Worm (Caenorhabditis elegans) whole organism, young adult: ENCODE data around the gene col-128.

Source experiments
- B0035.1 ChIP-seq: sonication (generic microtip); optimal IDR thresholded peaks from 2 replicates; lab custom pipeline; 2016; ENCODE audit warnings: missing genetic modification characterization, mild to moderate bottlenecking, missing compliant biosample characterization, missing genotype, missing genetic modification reagents
- F33H1.4 ChIP-seq: fragments of 200-800 bp; sonication (Bioruptor generic); IDR thresholded peaks from 2 replicates; pipeline ENCODE4 v1.3.6; 2022; ENCODE audit warnings: missing genetic modification reagents, missing genetic modification characterization, missing compliant biosample characterization
- F37B4.10 ChIP-seq: fragments of 200-800 bp; sonication (Bioruptor generic); IDR thresholded peaks from 2 replicates; pipeline ENCODE4 v1.3.6; 2022; ENCODE audit warnings: missing genetic modification characterization, missing compliant biosample characterization
- F39B2.1 ChIP-seq: fragments of 200-800 bp; sonication (Bioruptor generic); IDR thresholded peaks from 2 replicates; pipeline ENCODE4 v1.3.6; 2022; ENCODE audit warnings: missing genetic modification reagents, missing genetic modification characterization, missing compliant biosample characterization
- F49E8.2 ChIP-seq: sonication (generic microtip); optimal IDR thresholded peaks from 3 replicates; lab custom pipeline; 2017; ENCODE audit warnings: missing genetic modification characterization, mild to moderate bottlenecking, missing compliant biosample characterization, antibody characterized with exemption, moderate library complexity; ENCODE audit not compliant: insufficient read depth
- F55B11.4 ChIP-seq: sonication (generic microtip); optimal IDR thresholded peaks from 2 replicates; lab custom pipeline; 2016; ENCODE audit warnings: missing compliant biosample characterization, missing genetic modification characterization, borderline replicate concordance; ENCODE audit not compliant: insufficient read depth
- T07F8.4 ChIP-seq: sonication (generic microtip); optimal IDR thresholded peaks from 2 replicates; lab custom pipeline; 2016; ENCODE audit warnings: mild to moderate bottlenecking, missing genetic modification characterization, moderate library complexity, missing compliant biosample characterization
- Y56A3A.18 ChIP-seq: fragments of 200-800 bp; sonication (Bioruptor generic); IDR thresholded peaks from 2 replicates; pipeline ENCODE4 v1.3.6; 2022; ENCODE audit warnings: missing genetic modification reagents, missing genetic modification characterization, missing compliant biosample characterization
- ZK185.1 ChIP-seq: sonication (generic microtip); optimal IDR thresholded peaks from 2 replicates; lab custom pipeline; 2016; ENCODE audit warnings: mild to moderate bottlenecking, missing genetic modification characterization, missing compliant biosample characterization; ENCODE audit not compliant: poor library complexity, severe bottlenecking
- aptf-3 ChIP-seq: fragments of 200-800 bp; sonication (Bioruptor generic); IDR thresholded peaks from 2 replicates; pipeline ENCODE4 v1.3.6; 2022; ENCODE audit warnings: missing genetic modification characterization, missing compliant biosample characterization
- atf-7 ChIP-seq: sonication (generic microtip); optimal IDR thresholded peaks from 2 replicates; lab custom pipeline; 2017; ENCODE audit warnings: mild to moderate bottlenecking, missing genetic modification characterization, missing compliant biosample characterization
- athp-1 ChIP-seq: sonication (generic microtip); optimal IDR thresholded peaks from 2 replicates; lab custom pipeline; 2017; ENCODE audit warnings: mild to moderate bottlenecking, missing genetic modification characterization, missing compliant biosample characterization
- attf-3 ChIP-seq: fragments of 200-800 bp; sonication (Bioruptor generic); conservative IDR thresholded peaks from 2 replicates; pipeline ENCODE4 v1.3.6; 2022; ENCODE audit warnings: missing genetic modification reagents, missing genetic modification characterization, missing compliant biosample characterization
- attf-5 ChIP-seq: fragments of 200-800 bp; sonication (Bioruptor generic); optimal IDR thresholded peaks from 2 replicates; lab custom pipeline; 2018; ENCODE audit warnings: mild to moderate bottlenecking, missing genetic modification characterization, missing compliant biosample characterization
- attf-6 ChIP-seq: fragments of 200-800 bp; sonication (Bioruptor generic); IDR thresholded peaks from 2 replicates; pipeline ENCODE4 v1.3.6; 2022; ENCODE audit warnings: missing genetic modification reagents, missing genetic modification characterization, missing compliant biosample characterization
- bed-1 ChIP-seq: fragments of 200-800 bp; sonication (Bioruptor generic); IDR thresholded peaks from 2 replicates; pipeline ENCODE4 v1.3.6; 2022; ENCODE audit warnings: missing genetic modification reagents, missing genetic modification characterization, missing compliant biosample characterization
- cebp-1 ChIP-seq, 2 experiments: fragments of 200-800 bp in 1 of 2; sonication (Bioruptor generic) in 1 of 2; sonication (generic microtip) in 1 of 2; IDR thresholded peaks in 1 of 2; optimal IDR thresholded peaks in 1 of 2; 2 replicates each; pipeline versions ENCODE4 v1.3.6 to Lab custom; 2017 to 2022; ENCODE audit warnings: missing compliant biosample characterization in 2 of 2, missing genetic modification characterization in 2 of 2, mild to moderate bottlenecking in 1 of 2, missing genetic modification reagents in 1 of 2, moderate library complexity in 1 of 2
- cebp-2 ChIP-seq: fragments of 200-800 bp; sonication (Bioruptor generic); IDR thresholded peaks from 2 replicates; pipeline ENCODE4 v1.3.6; 2022; ENCODE audit warnings: missing genetic modification characterization, missing compliant biosample characterization
- ceh-100 ChIP-seq: fragments of 200-800 bp; sonication (Bioruptor generic); IDR thresholded peaks from 2 replicates; pipeline ENCODE4 v1.3.6; 2022; ENCODE audit warnings: missing genetic modification reagents, missing genetic modification characterization, missing compliant biosample characterization
- ceh-27 ChIP-seq: fragments of 200-800 bp; sonication (Bioruptor generic); optimal IDR thresholded peaks from 2 replicates; lab custom pipeline; 2018; ENCODE audit warnings: mild to moderate bottlenecking, missing genetic modification characterization, moderate library complexity, missing compliant biosample characterization
- dpff-1 ChIP-seq: sonication (generic microtip); optimal IDR thresholded peaks from 2 replicates; lab custom pipeline; 2017; ENCODE audit warnings: mild to moderate bottlenecking, missing genetic modification characterization, missing compliant biosample characterization
- egl-18 ChIP-seq: fragments of 200-800 bp; sonication (Bioruptor generic); IDR thresholded peaks from 2 replicates; pipeline ENCODE4 v1.3.6; 2022; ENCODE audit warnings: missing genetic modification reagents, missing genetic modification characterization, missing compliant biosample characterization
- egl-44 ChIP-seq: fragments of 200-800 bp; sonication (Bioruptor generic); IDR thresholded peaks from 2 replicates; pipeline ENCODE4 v1.3.6; 2022; ENCODE audit warnings: missing genetic modification reagents, missing genetic modification characterization, missing compliant biosample characterization
- egrh-3 ChIP-seq: fragments of 200-800 bp; sonication (Bioruptor generic); IDR thresholded peaks from 2 replicates; pipeline ENCODE4 v1.3.6; 2022; ENCODE audit warnings: missing genetic modification reagents, missing genetic modification characterization, missing compliant biosample characterization
- ekl-4 ChIP-seq: fragments of 200-800 bp; sonication (Bioruptor generic); IDR thresholded peaks from 2 replicates; pipeline ENCODE4 v1.3.6; 2022; ENCODE audit warnings: missing genetic modification reagents, missing genetic modification characterization, missing compliant biosample characterization
- ets-4 ChIP-seq: fragments of 200-800 bp; sonication (Bioruptor generic); optimal IDR thresholded peaks from 2 replicates; lab custom pipeline; 2018; ENCODE audit warnings: mild to moderate bottlenecking, missing genetic modification characterization, missing compliant biosample characterization
- fkh-3 ChIP-seq: sonication (generic microtip); optimal IDR thresholded peaks from 2 replicates; lab custom pipeline; 2016; ENCODE audit warnings: mild to moderate bottlenecking, missing genetic modification characterization, missing compliant biosample characterization
- hsf-1 ChIP-seq: fragments of 200-800 bp; sonication (Bioruptor generic); IDR thresholded peaks from 2 replicates; pipeline ENCODE4 v1.3.6; 2022; ENCODE audit warnings: missing genetic modification reagents, missing genetic modification characterization, missing compliant biosample characterization
- let-526 ChIP-seq: fragments of 200-800 bp; sonication (Bioruptor generic); IDR thresholded peaks from 2 replicates; pipeline ENCODE4 v1.3.6; 2022; ENCODE audit warnings: missing genetic modification reagents, missing genetic modification characterization, missing compliant biosample characterization
- let-607 ChIP-seq, 2 experiments: fragments of 200-800 bp in 1 of 2; sonication (Bioruptor generic) in 1 of 2; sonication (generic microtip) in 1 of 2; optimal IDR thresholded peaks; 2 replicates each; lab custom pipeline; 2016 to 2018; ENCODE audit warnings: mild to moderate bottlenecking in 2 of 2, missing compliant biosample characterization in 2 of 2, missing genetic modification characterization in 2 of 2, moderate library complexity in 2 of 2, missing genotype in 1 of 2
- lin-26 ChIP-seq: fragments of 200-800 bp; sonication (Bioruptor generic); IDR thresholded peaks from 2 replicates; pipeline ENCODE4 v1.3.6; 2022; ENCODE audit warnings: missing genetic modification reagents, missing genetic modification characterization, missing compliant biosample characterization
- lin-54 ChIP-seq: fragments of 200-800 bp; sonication (Bioruptor generic); optimal IDR thresholded peaks from 2 replicates; lab custom pipeline; 2018; ENCODE audit warnings: mild to moderate bottlenecking, missing genetic modification characterization, missing compliant biosample characterization
- lsy-27 ChIP-seq: sonication (generic microtip); optimal IDR thresholded peaks from 2 replicates; lab custom pipeline; 2017; ENCODE audit warnings: missing genetic modification characterization, mild to moderate bottlenecking, missing compliant biosample characterization, antibody characterized with exemption, missing genotype, borderline replicate concordance; ENCODE audit not compliant: insufficient read depth
- madf-3 ChIP-seq: fragments of 200-800 bp; sonication (Bioruptor generic); IDR thresholded peaks from 2 replicates; pipeline ENCODE4 v1.3.6; 2022; ENCODE audit warnings: missing genetic modification reagents, missing genetic modification characterization, missing compliant biosample characterization
- madf-8 ChIP-seq: fragments of 200-800 bp; sonication (Bioruptor generic); conservative IDR thresholded peaks from 2 replicates; pipeline ENCODE4 v1.3.6; 2022; ENCODE audit warnings: missing genetic modification reagents, missing genetic modification characterization, missing compliant biosample characterization
- mes-4 ChIP-seq: sonication (generic microtip); optimal IDR thresholded peaks from 2 replicates; lab custom pipeline; 2016; ENCODE audit warnings: missing genotype, missing genetic modification characterization, missing compliant biosample characterization
- nfya-1 ChIP-seq: sonication (generic microtip); optimal IDR thresholded peaks from 2 replicates; lab custom pipeline; 2017; ENCODE audit warnings: antibody characterized with exemption, missing compliant biosample characterization, missing genetic modification characterization, borderline replicate concordance; ENCODE audit not compliant: insufficient read depth
- nhr-80 ChIP-seq: sonication (generic microtip); optimal IDR thresholded peaks from 2 replicates; lab custom pipeline; 2016; ENCODE audit warnings: missing genetic modification characterization, missing compliant biosample characterization
- rec-8 ChIP-seq, 2 experiments: sonication (generic microtip); optimal IDR thresholded peaks; 2 replicates each; lab custom pipeline; 2016; ENCODE audit warnings: mild to moderate bottlenecking in 2 of 2, missing genetic modification characterization in 2 of 2, missing genetic modification reagents in 2 of 2, missing genotype in 2 of 2, missing biosample characterization in 1 of 2, missing compliant biosample characterization in 1 of 2, moderate library complexity in 1 of 2
- repo-1 ChIP-seq: sonication (generic microtip); optimal IDR thresholded peaks from 2 replicates; lab custom pipeline; 2017; ENCODE audit warnings: mild to moderate bottlenecking, missing genetic modification characterization, missing compliant biosample characterization
- sea-2 ChIP-seq: fragments of 200-800 bp; sonication (Bioruptor generic); IDR thresholded peaks from 2 replicates; pipeline ENCODE4 v1.3.6; 2022; ENCODE audit warnings: missing genetic modification characterization, missing compliant biosample characterization
- snpc-1.1 ChIP-seq: sonication (generic microtip); optimal IDR thresholded peaks from 2 replicates; lab custom pipeline; 2017; ENCODE audit warnings: missing genetic modification characterization, mild to moderate bottlenecking, missing compliant biosample characterization, antibody characterized with exemption, moderate library complexity, missing genotype, missing genetic modification reagents; ENCODE audit not compliant: insufficient read depth
- tlf-1 ChIP-seq: fragments of 200-800 bp; sonication (Bioruptor generic); optimal IDR thresholded peaks from 2 replicates; lab custom pipeline; 2018; ENCODE audit warnings: mild to moderate bottlenecking, missing genetic modification characterization, missing compliant biosample characterization
- zim-3 ChIP-seq: sonication (generic microtip); optimal IDR thresholded peaks from 2 replicates; lab custom pipeline; 2017; ENCODE audit warnings: mild to moderate bottlenecking, missing genetic modification characterization, moderate library complexity, missing compliant biosample characterization
- ztf-18 ChIP-seq: sonication (generic microtip); optimal IDR thresholded peaks from 2 replicates; lab custom pipeline; 2016; ENCODE audit warnings: missing genotype, mild to moderate bottlenecking, missing genetic modification characterization, missing compliant biosample characterization
- ztf-28 ChIP-seq: fragments of 200-800 bp; sonication (Bioruptor generic); IDR thresholded peaks from 2 replicates; pipeline ENCODE4 v1.3.6; 2022; ENCODE audit warnings: missing genetic modification reagents, missing genetic modification characterization, missing compliant biosample characterization

col-128 gene

DNA sequence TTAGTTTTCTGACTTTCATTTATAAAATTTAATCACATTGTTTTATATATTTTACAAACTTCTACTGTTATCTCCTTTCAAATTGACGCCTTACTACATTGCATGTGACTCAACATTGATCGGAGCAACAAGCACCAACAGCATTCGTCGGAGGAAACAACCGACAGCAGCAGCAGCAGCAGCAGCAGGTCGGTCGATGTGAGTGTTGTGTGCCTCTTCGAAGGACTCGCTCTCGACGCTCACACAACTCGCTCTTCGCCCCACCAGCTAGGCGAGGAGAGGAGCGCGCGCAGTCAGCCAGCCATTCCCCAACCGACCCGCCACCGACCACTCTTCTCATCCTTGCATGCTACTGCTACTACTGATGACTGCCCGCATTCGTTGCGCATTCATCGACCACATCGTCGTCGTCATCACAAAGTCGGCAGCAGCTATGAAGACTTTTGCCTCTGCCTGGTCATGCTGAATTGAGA, 32.2 kb upstream of the col-128 start, which contains the start of gene F12F6.1:
Gene F12F6.1, plus strand, starts transcription at position 51 of the 473 bp plus-strand sequence.
- TF ChIP-seq rec-8 (tag; optimal IDR thresholded peaks at IDR 0.05; lab: Kevin White, UChicago) (no peak), nhr-80 (tag; lab: Kevin White, UChicago) (peak; percentile 7), mes-4 (no peak), F55B11.4 (tag; lab: Kevin White, UChicago) (no peak), cebp-2 (GFP tag; lab: Robert Waterston, UW) (no peak), egrh-3 (GFP tag; lab: Robert Waterston, UW) (peak; percentile 85), F39B2.1 (GFP tag; lab: Robert Waterston, UW) (no peak), hsf-1 (GFP tag; lab: Robert Waterston, UW) (no peak), lsy-27 (tag; lab: Kevin White, UChicago) (no peak), T07F8.4 (no peak), fkh-3 (tag; lab: Kevin White, UChicago) (no peak), lin-26 (GFP tag; lab: Robert Waterston, UW) (no peak), ceh-27 (GFP tag; lab: Kevin White, UChicago) (no peak), F37B4.10 (GFP tag; lab: Robert Waterston, UW) (0 out of 2 replicates have a peak, but pooled peaks have one; percentile 16), cebp-1 (GFP tag; IDR thresholded peaks at IDR 0.05; lab: Robert Waterston, UW) (no peak), cebp-1 (tag; optimal IDR thresholded peaks at IDR 0.05; lab: Kevin White, UChicago) (peak; percentile 5), bed-1 (0 out of 2 replicates have a peak, but pooled peaks have one; percentile 57), B0035.1 (tag; lab: Kevin White, UChicago) (no peak), egl-44 (GFP tag; lab: Robert Waterston, UW) (0 out of 2 replicates have a peak, but pooled peaks have one; percentile 47), madf-8 (GFP tag; lab: Robert Waterston, UW) (no peak), zim-3 (tag; lab: Kevin White, UChicago) (no peak), egl-18 (GFP tag; lab: Robert Waterston, UW) (no peak), madf-3 (GFP tag; lab: Robert Waterston, UW) (0 out of 2 replicates have a peak, but pooled peaks have one; percentile 60), atf-7 (tag; lab: Kevin White, UChicago) (no peak), attf-6 (0 out of 2 replicates have a peak, but pooled peaks have one; percentile 23), let-526 (no peak), repo-1 (tag; lab: Kevin White, UChicago) (no peak), attf-3 (GFP tag; lab: Robert Waterston, UW) (0 out of 2 replicates have a peak, but pooled peaks have one; percentile 37), snpc-1.1 (tag; lab: Kevin White, UChicago) (no peak), F33H1.4 (no peak), tlf-1 (no peak), athp-1 (no peak), ceh-100 (no peak), let-607 (tag; optimal IDR thresholded peaks at IDR 0.05; lab: Kevin White, UChicago) (no peak), ztf-28 (GFP tag; lab: Robert Waterston, UW) (no peak), attf-5 (GFP tag; lab: Kevin White, UChicago) (no peak), dpff-1 (tag; lab: Kevin White, UChicago) (no peak), ets-4 (GFP tag; lab: Kevin White, UChicago) (no peak), ekl-4 (GFP tag; lab: Robert Waterston, UW) (0 out of 2 replicates have a peak, but pooled peaks have one; percentile 16), ztf-18 (tag; lab: Kevin White, UChicago) (no peak), ZK185.1 (no peak), nfya-1 (tag; lab: Kevin White, UChicago) (no peak), aptf-3 (no peak), Y56A3A.18 (GFP tag; lab: Robert Waterston, UW) (no peak), sea-2 (GFP tag; lab: Robert Waterston, UW) (0 out of 2 replicates have a peak, but pooled peaks have one; percentile 33), F49E8.2 (tag; lab: Kevin White, UChicago) (no peak), lin-54 (GFP tag; lab: Kevin White, UChicago) (no peak)
